Fruit fly (Drosophila melanogaster): Measurements from ENCODE around the gene Nnk.

dm6 chr3R:17827038-17827616 is 22.1 kb upstream of the Nnk start:
- TF ChIP-seq achi (GFP tag; optimal IDR thresholded peaks at IDR 0.05) (no peak), CG11902 (GFP tag; optimal IDR thresholded peaks at IDR 0.05) (no peak), topi (GFP tag; optimal IDR thresholded peaks at IDR 0.05) (no peak), OdsH (GFP tag; optimal IDR thresholded peaks at IDR 0.05) (no peak), Eip93F (GFP tag; optimal IDR thresholded peaks at IDR 0.05) (no peak), CG11762 (GFP tag; optimal IDR thresholded peaks at IDR 0.05; ENCODE audit: insufficient read depth) (no peak), CG3032 (tag; optimal IDR thresholded peaks at IDR 0.05) (no peak), Gug (GFP tag; IDR thresholded peaks at IDR 0.05) (no peak), CG16779 (tag; optimal IDR thresholded peaks at IDR 0.05) (no peak), Blimp-1 (GFP tag; optimal IDR thresholded peaks at IDR 0.05) (no peak), dsx (GFP tag; optimal IDR thresholded peaks at IDR 0.05; ENCODE audit: poor library complexity, severe bottlenecking) (no peak), CG32006 (GFP tag; optimal IDR thresholded peaks at IDR 0.05) (no peak), Smox (GFP tag; optimal IDR thresholded peaks at IDR 0.05) (no peak), Sox102F (GFP tag; optimal IDR thresholded peaks at IDR 0.05) (no peak)
